Worm (Caenorhabditis elegans): ENCODE results near the gene T21B4.15.

The T21B4.15 gene

ce11 chrII:12462244-12462643, 27.8 kb upstream of the T21B4.15 start, which contains the start of gene F15A4.2:
Gene F15A4.2 (plus strand): TSS chrII:12462544.
- no peak for TF ChIP-seq daf-16 (GFP tag; optimal IDR thresholded peaks at IDR 0.05)
- TF ChIP-seq daf-16 (tag; optimal IDR thresholded peaks at IDR 0.05): no peak
- no peak for TF ChIP-seq ceh-82 (tag; optimal IDR thresholded peaks at IDR 0.05)
- TF ChIP-seq daf-12 (tag; optimal IDR thresholded peaks at IDR 0.05): no peak
- TF ChIP-seq set-16 (GFP tag; IDR thresholded peaks at IDR 0.05): no peak

ce11 chrII:12465557-12465956, 24.4 kb upstream of the T21B4.15 start, which contains the start of gene sre-37:
Gene sre-37 (plus strand): TSS chrII:12465857.
- TF ChIP-seq unc-130 (GFP tag; optimal IDR thresholded peaks at IDR 0.05): no peak

- TF ChIP-seq saeg-2 (GFP tag; IDR thresholded peaks at IDR 0.05) (no peak), F26F4.8 (GFP tag; conservative IDR thresholded peaks at IDR 0.05) (0 out of 2 replicates have a peak, but pooled peaks have one; percentile 7), daf-19 (GFP tag; conservative IDR thresholded peaks at IDR 0.05) (no peak)
Observed at ce11 chrII:12467047-12467446, 23.0 kb upstream of the T21B4.15 start, which contains the start of gene srg-16. Gene srg-16 (plus strand): TSS chrII:12467133.

ce11 chrII:12471138-12471855, 18.7 kb upstream of the T21B4.15 start, which contains the start of the genes F15A4.5 and phat-8:
Gene F15A4.5 (minus strand): TSS chrII:12471238.
Gene phat-8 (plus strand): TSS chrII:12471805.
- TF ChIP-seq aha-1 (tag) (no peak), unc-62 (GFP tag; optimal IDR thresholded peaks at IDR 0.05 in 1 of 2) (peak in 1 of 2 experiments; percentile 21), unc-62 (tag; optimal IDR thresholded peaks at IDR 0.05) (no peak), madf-5 (GFP tag; IDR thresholded peaks at IDR 0.05) (no peak)

ce11 chrII:12473406-12473805, 16.6 kb upstream of the T21B4.15 start, which contains the start of gene srg-17:
Gene srg-17 (plus strand): TSS chrII:12473706.
- TF ChIP-seq ceh-32 (tag; optimal IDR thresholded peaks at IDR 0.05; ENCODE audit: poor library complexity): no peak
- TF ChIP-seq mxl-2 (GFP tag; conservative IDR thresholded peaks at IDR 0.05): no peak
- no peak for TF ChIP-seq unc-39 (tag; optimal IDR thresholded peaks at IDR 0.05)
- peak; percentile 72 for TF ChIP-seq aha-1 (tag)

ce11 chrII:12480811-12481210, 9.2 kb upstream of the T21B4.15 start, which contains the start of gene arrd-9:
Gene arrd-9 (minus strand): TSS chrII:12480911.
- no peak for TF ChIP-seq rbr-2 (tag; optimal IDR thresholded peaks at IDR 0.05)
- TF ChIP-seq nhr-41 (GFP tag; IDR thresholded peaks at IDR 0.05): no peak
- no peak for TF ChIP-seq lin-1 (GFP tag; IDR thresholded peaks at IDR 0.05)
- no peak for TF ChIP-seq nhr-77 (tag; optimal IDR thresholded peaks at IDR 0.05)
- TF ChIP-seq ceh-20 (GFP tag; IDR thresholded peaks at IDR 0.05): no peak
- TF ChIP-seq madf-9 (GFP tag; conservative IDR thresholded peaks at IDR 0.05): no peak
- TF ChIP-seq Y75B8A.6 (GFP tag; IDR thresholded peaks at IDR 0.05): no peak
- TF ChIP-seq nhr-111 (GFP tag; optimal IDR thresholded peaks at IDR 0.05): no peak
- TF ChIP-seq madf-5 (GFP tag; IDR thresholded peaks at IDR 0.05): no peak
- TF ChIP-seq T26A8.4 (GFP tag; IDR thresholded peaks at IDR 0.05): no peak
- no peak for TF ChIP-seq D1046.2 (GFP tag; IDR thresholded peaks at IDR 0.05)
- no peak for TF ChIP-seq set-16 (GFP tag; IDR thresholded peaks at IDR 0.05)
- no peak for TF ChIP-seq ZK337.2 (GFP tag; IDR thresholded peaks at IDR 0.05)
- no peak for TF ChIP-seq hlh-30 (tag; optimal IDR thresholded peaks at IDR 0.05; ENCODE audit: insufficient read depth)
- TF ChIP-seq zfp-3 (GFP tag; conservative IDR thresholded peaks at IDR 0.05): no peak
- no peak for TF ChIP-seq unc-62 (GFP tag; optimal IDR thresholded peaks at IDR 0.05 in 1 of 2)
- no peak for TF ChIP-seq unc-62 (tag; optimal IDR thresholded peaks at IDR 0.05)
- no peak for TF ChIP-seq ztf-7 (tag; optimal IDR thresholded peaks at IDR 0.05)
